Fruit fly (Drosophila melanogaster) whole organism, embryonic: ENCODE measurements around the gene CG32278.

Experiments
- Antp ChIP-seq: fragments of 200-800 bp; sonication (Bioruptor generic); optimal IDR thresholded peaks from 3 replicates; lab custom pipeline; 2016; ENCODE audit warnings: missing biosample characterization, missing genetic modification characterization
- B-H1 ChIP-seq: fragments of 200-800 bp; sonication (Bioruptor generic); IDR thresholded peaks from 3 replicates; pipeline ENCODE4 v1.3.6; 2022; ENCODE audit warnings: missing biosample characterization, missing genetic modification characterization
- BtbVII ChIP-seq: fragments of 200-800 bp; sonication (Bioruptor generic); optimal IDR thresholded peaks from 3 replicates; lab custom pipeline; 2017; ENCODE audit warnings: missing biosample characterization, mild to moderate bottlenecking, missing genetic modification characterization
- CG10462 ChIP-seq: fragments of 200-800 bp; sonication (Bioruptor generic); optimal IDR thresholded peaks from 2 replicates; lab custom pipeline; 2016; ENCODE audit warnings: missing biosample characterization, missing genetic modification characterization
- CG11398 ChIP-seq: fragments of 200-800 bp; sonication (Bioruptor generic); optimal IDR thresholded peaks from 2 replicates; lab custom pipeline; 2016; ENCODE audit warnings: missing biosample characterization, missing genetic modification characterization
- CG11504 ChIP-seq: fragments of 200-800 bp; sonication (Bioruptor generic); optimal IDR thresholded peaks from 3 replicates; lab custom pipeline; 2019; ENCODE audit warnings: missing biosample characterization, mild to moderate bottlenecking, missing genetic modification characterization, moderate library complexity
- CG12659 ChIP-seq: fragments of 200-800 bp; sonication (Bioruptor generic); optimal IDR thresholded peaks from 3 replicates; lab custom pipeline; 2017; ENCODE audit warnings: mild to moderate bottlenecking, missing biosample characterization, missing genetic modification reagents, missing genetic modification characterization
- CG13424 ChIP-seq: fragments of 200-800 bp; sonication (Bioruptor generic); optimal IDR thresholded peaks from 2 replicates; lab custom pipeline; 2019; ENCODE audit warnings: missing biosample characterization, mild to moderate bottlenecking, missing genetic modification characterization, moderate library complexity
- CG14710 ChIP-seq: fragments of 200-800 bp; sonication (Bioruptor generic); optimal IDR thresholded peaks from 3 replicates; lab custom pipeline; 2019; ENCODE audit warnings: missing biosample characterization, mild to moderate bottlenecking, missing genetic modification characterization, moderate library complexity
- CG17186 ChIP-seq: fragments of 200-800 bp; sonication (Bioruptor generic); optimal IDR thresholded peaks from 3 replicates; lab custom pipeline; 2017; ENCODE audit warnings: missing biosample characterization, missing genetic modification reagents, missing genetic modification characterization
- CG18262 ChIP-seq: fragments of 200-800 bp; optimal IDR thresholded peaks from 3 replicates; lab custom pipeline; 2019; ENCODE audit warnings: missing biosample characterization, mild to moderate bottlenecking, missing genetic modification characterization, moderate library complexity
- CG18764 ChIP-seq: fragments of 200-800 bp; sonication (Bioruptor generic); optimal IDR thresholded peaks from 3 replicates; lab custom pipeline; 2016; ENCODE audit warnings: missing biosample characterization, missing genetic modification characterization
- CG31441 ChIP-seq: fragments of 200-800 bp; sonication (Bioruptor generic); IDR thresholded peaks from 2 replicates; pipeline ENCODE4 v1.3.6; 2022; ENCODE audit warnings: missing biosample characterization, missing genetic modification characterization
- CG3163 ChIP-seq: fragments of 200-800 bp; sonication (Bioruptor generic); optimal IDR thresholded peaks from 3 replicates; lab custom pipeline; 2016; ENCODE audit warnings: missing biosample characterization, missing genetic modification characterization
- CG34422 ChIP-seq: fragments of 200-800 bp; sonication (Bioruptor generic); IDR thresholded peaks from 3 replicates; pipeline ENCODE4 v1.3.6; 2022; ENCODE audit warnings: missing biosample characterization, missing genetic modification characterization
- CG3847 ChIP-seq: fragments of 200-800 bp; sonication (Bioruptor generic); IDR thresholded peaks from 2 replicates; pipeline ENCODE4 v1.3.6; 2022; ENCODE audit warnings: missing biosample characterization, missing genetic modification characterization
- CG6175 ChIP-seq: fragments of 200-800 bp; sonication (Bioruptor generic); IDR thresholded peaks from 3 replicates; pipeline ENCODE4 v1.3.6; 2022; ENCODE audit warnings: missing biosample characterization, missing genetic modification characterization
- CG6272 ChIP-seq: fragments of 200-800 bp; sonication (Bioruptor generic); IDR thresholded peaks from 2 replicates; pipeline ENCODE4 v1.3.6; 2022; ENCODE audit warnings: missing biosample characterization, missing genetic modification characterization
- CG6791 ChIP-seq: fragments of 200-800 bp; sonication (Bioruptor generic); IDR thresholded peaks from 3 replicates; pipeline ENCODE4 v1.3.6; 2022; ENCODE audit warnings: missing biosample characterization, missing genetic modification characterization; ENCODE audit not compliant: partially characterized antibody
- CG7839 ChIP-seq: fragments of 200-800 bp; sonication (Bioruptor generic); optimal IDR thresholded peaks from 3 replicates; lab custom pipeline; 2018; ENCODE audit warnings: missing biosample characterization, mild to moderate bottlenecking, missing genetic modification characterization, moderate library complexity
- CG8924 ChIP-seq: fragments of 200-800 bp; optimal IDR thresholded peaks from 3 replicates; lab custom pipeline; 2019; ENCODE audit warnings: missing biosample characterization, mild to moderate bottlenecking, missing genetic modification characterization, moderate library complexity
- CG9932 ChIP-seq: fragments of 200-800 bp; sonication (Bioruptor generic); IDR thresholded peaks from 2 replicates; pipeline ENCODE4 v1.3.6; 2022; ENCODE audit warnings: missing biosample characterization, missing genetic modification characterization
- Camta ChIP-seq: fragments of 200-800 bp; sonication (Bioruptor generic); optimal IDR thresholded peaks from 2 replicates; lab custom pipeline; 2016; ENCODE audit warnings: missing biosample characterization, missing genetic modification characterization
- Dp ChIP-seq: fragments of 200-800 bp; sonication (Bioruptor generic); optimal IDR thresholded peaks from 2 replicates; lab custom pipeline; 2018; ENCODE audit warnings: missing biosample characterization, mild to moderate bottlenecking, missing genetic modification characterization, moderate library complexity
- ERR ChIP-seq: fragments of 200-800 bp; sonication (Bioruptor generic); optimal IDR thresholded peaks from 2 replicates; lab custom pipeline; 2016; ENCODE audit warnings: missing biosample characterization, missing genetic modification characterization
- GATAe ChIP-seq: fragments of 200-800 bp; sonication (Bioruptor generic); conservative IDR thresholded peaks from 2 replicates; pipeline ENCODE4 v1.3.6; 2022; ENCODE audit warnings: missing biosample characterization, missing genetic modification characterization
- HLH54F ChIP-seq: fragments of 200-800 bp; sonication (Bioruptor generic); optimal IDR thresholded peaks from 3 replicates; lab custom pipeline; 2016; ENCODE audit warnings: missing biosample characterization, missing genetic modification characterization
- Hsf ChIP-seq: fragments of 200-800 bp; sonication (Bioruptor generic); optimal IDR thresholded peaks from 3 replicates; lab custom pipeline; 2016; ENCODE audit warnings: missing biosample characterization, missing genetic modification characterization
- Mad ChIP-seq: fragments of 200-800 bp; sonication (Bioruptor generic); optimal IDR thresholded peaks from 2 replicates; lab custom pipeline; 2016; ENCODE audit warnings: missing biosample characterization, missing genetic modification characterization
- Oli ChIP-seq: fragments of 200-800 bp; sonication (Bioruptor generic); optimal IDR thresholded peaks from 2 replicates; lab custom pipeline; 2018; ENCODE audit warnings: missing biosample characterization, mild to moderate bottlenecking, missing genetic modification characterization, moderate library complexity
- Opbp ChIP-seq: fragments of 200-800 bp; sonication (Bioruptor generic); IDR thresholded peaks from 3 replicates; pipeline ENCODE4 v1.3.6; 2022; ENCODE audit warnings: missing biosample characterization, missing genetic modification characterization; ENCODE audit not compliant: partially characterized antibody
- Rx ChIP-seq: fragments of 200-800 bp; sonication (Bioruptor generic); IDR thresholded peaks from 2 replicates; pipeline ENCODE4 v1.3.6; 2022; ENCODE audit warnings: missing biosample characterization, missing genetic modification characterization
- Sry-δ ChIP-seq: fragments of 200-800 bp; sonication (Bioruptor generic); optimal IDR thresholded peaks from 2 replicates; lab custom pipeline; 2016; ENCODE audit warnings: missing biosample characterization, missing genetic modification characterization
- YL-1 ChIP-seq: fragments of 200-800 bp; sonication (Bioruptor generic); optimal IDR thresholded peaks from 3 replicates; lab custom pipeline; 2017; ENCODE audit warnings: missing biosample characterization, mild to moderate bottlenecking, missing genetic modification characterization
- ap ChIP-seq: fragments of 200-800 bp; sonication (Bioruptor generic); IDR thresholded peaks from 2 replicates; pipeline ENCODE4 v1.3.6; 2022; ENCODE audit warnings: missing biosample characterization, missing genetic modification characterization
- bab2 ChIP-seq: fragments of 200-800 bp; sonication (Bioruptor generic); optimal IDR thresholded peaks from 2 replicates; lab custom pipeline; 2016; ENCODE audit warnings: missing biosample characterization, missing genetic modification characterization
- cato ChIP-seq: fragments of 200-800 bp; sonication (Bioruptor generic); optimal IDR thresholded peaks from 2 replicates; lab custom pipeline; 2016; ENCODE audit warnings: missing biosample characterization, missing genetic modification characterization, borderline replicate concordance
- chm ChIP-seq: fragments of 200-800 bp; sonication (Bioruptor generic); IDR thresholded peaks from 2 replicates; pipeline ENCODE4 v1.3.6; 2022; ENCODE audit warnings: missing biosample characterization, missing genetic modification characterization
- chn ChIP-seq: fragments of 200-800 bp; sonication (Bioruptor generic); optimal IDR thresholded peaks from 2 replicates; lab custom pipeline; 2016; ENCODE audit warnings: missing biosample characterization, missing genetic modification characterization
- cwo ChIP-seq: fragments of 200-800 bp; sonication (Bioruptor generic); optimal IDR thresholded peaks from 3 replicates; lab custom pipeline; 2017; ENCODE audit warnings: missing biosample characterization, missing genetic modification characterization, mild to moderate bottlenecking, moderate library complexity, missing genetic modification reagents
- dmrt99B ChIP-seq: fragments of 200-800 bp; sonication (Bioruptor generic); optimal IDR thresholded peaks from 2 replicates; lab custom pipeline; 2018; ENCODE audit warnings: missing biosample characterization, mild to moderate bottlenecking, missing genetic modification characterization, moderate library complexity
- emc ChIP-seq: fragments of 200-800 bp; sonication (Bioruptor generic); optimal IDR thresholded peaks from 2 replicates; lab custom pipeline; 2016; ENCODE audit warnings: missing biosample characterization, missing genetic modification characterization
- gsb-n ChIP-seq: fragments of 200-800 bp; sonication (Bioruptor generic); optimal IDR thresholded peaks from 3 replicates; lab custom pipeline; 2018; ENCODE audit warnings: missing biosample characterization, mild to moderate bottlenecking, missing genetic modification characterization
- knrl ChIP-seq: fragments of 200-800 bp; sonication (Bioruptor generic); IDR thresholded peaks from 3 replicates; pipeline ENCODE4 v1.3.6; 2022; ENCODE audit warnings: missing biosample characterization, missing genetic modification characterization; ENCODE audit not compliant: partially characterized antibody
- nmo ChIP-seq: fragments of 200-800 bp; sonication (Bioruptor generic); optimal IDR thresholded peaks from 2 replicates; lab custom pipeline; 2018; ENCODE audit warnings: missing biosample characterization, mild to moderate bottlenecking, missing genetic modification characterization, moderate library complexity
- odd ChIP-seq: fragments of 200-800 bp; sonication (Bioruptor generic); optimal IDR thresholded peaks from 2 replicates; lab custom pipeline; 2017; ENCODE audit warnings: missing biosample characterization, mild to moderate bottlenecking, missing genetic modification characterization
- seq ChIP-seq: fragments of 200-800 bp; sonication (Bioruptor generic); IDR thresholded peaks from 2 replicates; pipeline ENCODE4 v1.3.6; 2022; ENCODE audit warnings: missing biosample characterization, missing genetic modification characterization
- sug ChIP-seq: fragments of 200-800 bp; optimal IDR thresholded peaks from 2 replicates; lab custom pipeline; 2019; ENCODE audit warnings: missing biosample characterization, mild to moderate bottlenecking, missing genetic modification characterization, moderate library complexity
- tx ChIP-seq: fragments of 200-800 bp; sonication (Bioruptor generic); optimal IDR thresholded peaks from 2 replicates; lab custom pipeline; 2016; ENCODE audit warnings: missing biosample characterization, missing genetic modification characterization
- vfl ChIP-seq: fragments of 200-800 bp; sonication (Bioruptor generic); optimal IDR thresholded peaks from 2 replicates; lab custom pipeline; 2016; ENCODE audit warnings: missing biosample characterization, missing genetic modification characterization
- wdn ChIP-seq: fragments of 200-800 bp; sonication (Bioruptor generic); IDR thresholded peaks from 2 replicates; pipeline ENCODE4 v1.3.6; 2022; ENCODE audit warnings: missing biosample characterization, missing genetic modification characterization

CG32278 gene

dm6 chr3L:3127544-3127943, 41.5 kb upstream of the CG32278 start, which contains the start of gene promL (continued):
- TF ChIP-seq CG7839 (peak; percentile 47), Hsf (GFP tag; lab: Kevin White, UChicago) (peak; percentile 60), Sry-δ (peak; percentile 47), GATAe (GFP tag; lab: Robert Waterston, UW) (no peak), CG6175 (GFP tag; lab: Robert Waterston, UW) (no peak), sug (tag; lab: Kevin White, UChicago) (peak; percentile 71), CG6791 (GFP tag; lab: Robert Waterston, UW) (0 out of 3 replicates have a peak, but pooled peaks have one; percentile 18), CG10462 (GFP tag; lab: Kevin White, UChicago) (peak; percentile 48), cato (GFP tag; lab: Kevin White, UChicago) (no peak), CG18764 (GFP tag; lab: Kevin White, UChicago) (peak; percentile 12), cwo (peak; percentile 17), chn (GFP tag; lab: Kevin White, UChicago) (peak; percentile 11), odd (peak; percentile 19), seq (GFP tag; lab: Robert Waterston, UW) (no peak; the same call in 1 of the 2 replicates), Mad (GFP tag; lab: Kevin White, UChicago) (peak; percentile 66), Antp (GFP tag; lab: Kevin White, UChicago) (no peak), vfl (no peak), CG12659 (GFP tag; lab: Kevin White, UChicago) (peak; percentile 88), ap (no peak), B-H1 (GFP tag; lab: Robert Waterston, UW) (no peak), CG13424 (tag; lab: Kevin White, UChicago) (peak; percentile 29), nmo (GFP tag; lab: Kevin White, UChicago) (peak; percentile 65), Dp (peak; percentile 77), chm (GFP tag; lab: Robert Waterston, UW) (no peak; the same call in 1 of the 2 replicates), bab2 (GFP tag; lab: Kevin White, UChicago) (peak; percentile 20), CG34422 (GFP tag; lab: Robert Waterston, UW) (peak; percentile 71; the same call in 1 of the 3 replicates), Oli (peak; percentile 15), CG6272 (GFP tag; lab: Robert Waterston, UW) (no peak), knrl (GFP tag; lab: Robert Waterston, UW) (peak; percentile 26; the same call in 1 of the 3 replicates), wdn (GFP tag; lab: Robert Waterston, UW) (peak; percentile 15; the same call in 1 of the 2 replicates), CG11504 (tag; lab: Kevin White, UChicago) (peak; percentile 72), dmrt99B (tag; lab: Kevin White, UChicago) (peak; percentile 26), tx (GFP tag; lab: Kevin White, UChicago) (no peak), Opbp (GFP tag; lab: Robert Waterston, UW) (peak; percentile 61; the same call in 2 of the 3 replicates), Camta (peak; percentile 57), YL-1 (peak; percentile 90), CG3163 (GFP tag; lab: Kevin White, UChicago) (no peak), ERR (GFP tag; lab: Kevin White, UChicago) (peak; percentile 12), CG11398 (GFP tag; lab: Kevin White, UChicago) (peak; percentile 51), CG17186 (GFP tag; lab: Kevin White, UChicago) (peak; percentile 77), Rx (GFP tag; lab: Robert Waterston, UW) (no peak), CG3847 (GFP tag; lab: Robert Waterston, UW) (0 out of 2 replicates have a peak, but pooled peaks have one; percentile 28), emc (GFP tag; lab: Kevin White, UChicago) (peak; percentile 4), CG8924 (tag; lab: Kevin White, UChicago) (peak; percentile 63), gsb-n (peak; percentile 67), CG18262 (peak; percentile 50), BtbVII (GFP tag; lab: Kevin White, UChicago) (peak; percentile 20), CG14710 (tag; lab: Kevin White, UChicago) (peak; percentile 75), HLH54F (GFP tag; lab: Kevin White, UChicago) (peak; percentile 42), CG31441 (GFP tag; lab: Robert Waterston, UW) (peak; percentile 70), CG9932 (GFP tag; lab: Robert Waterston, UW) (no peak)
